Worm (Caenorhabditis elegans) whole organism, L4 larva: ENCODE data around the gene fipr-15.

ENCODE experiments used
- F44E2.7 ChIP-seq: fragments of 200-800 bp; sonication (Bioruptor generic); IDR thresholded peaks from 2 replicates; pipeline ENCODE4 v2.1.2; 2022; ENCODE audit warnings: missing genetic modification characterization, missing compliant biosample characterization
- F49E8.2 ChIP-seq: sonication (generic microtip); optimal IDR thresholded peaks from 2 replicates; lab custom pipeline; 2016; ENCODE audit warnings: missing compliant biosample characterization, mild to moderate bottlenecking, missing genetic modification characterization, borderline replicate concordance
- R02D3.7 ChIP-seq: fragments of 150-350 bp; sonication (generic microtip); optimal IDR thresholded peaks from 3 replicates; lab custom pipeline; 2014; ENCODE audit warnings: missing biosample characterization, missing genetic modification characterization
- T26A8.4 ChIP-seq: fragments of 200-800 bp; sonication (Bioruptor generic); IDR thresholded peaks from 2 replicates; pipeline ENCODE4 v1.3.6; 2022; ENCODE audit warnings: missing genetic modification characterization, missing compliant biosample characterization
- Y5F2A.4 ChIP-seq: fragments of 200-800 bp; sonication (Bioruptor generic); optimal IDR thresholded peaks from 2 replicates; lab custom pipeline; 2018; ENCODE audit warnings: mild to moderate bottlenecking, missing genetic modification characterization, missing compliant biosample characterization
- Y75B8A.6 ChIP-seq: fragments of 200-800 bp; sonication (Bioruptor generic); IDR thresholded peaks from 2 replicates; pipeline ENCODE4 v1.3.6; 2022; ENCODE audit warnings: missing genetic modification reagents, missing genetic modification characterization, missing compliant biosample characterization
- ZK546.5 ChIP-seq, 2 experiments: sonication (generic microtip); optimal IDR thresholded peaks; 2 replicates each; lab custom pipeline; 2017; ENCODE audit warnings: missing biosample characterization in 2 of 2, missing genetic modification characterization in 2 of 2
- aha-1 ChIP-seq: fragments of 150-350 bp; peaks from one replicate; lab custom pipeline; 2014; ENCODE audit warnings: missing biosample characterization, missing genetic modification characterization
- ces-1 ChIP-seq: fragments of 150-350 bp; sonication (generic microtip); optimal IDR thresholded peaks from 4 replicates; lab custom pipeline; 2014; ENCODE audit warnings: missing biosample characterization, missing genetic modification reagents, missing genetic modification characterization
- daf-16 ChIP-seq, 3 experiments: sonication (generic microtip); optimal IDR thresholded peaks; 2 replicates each; lab custom pipeline; 2016 to 2017; ENCODE audit warnings: missing genetic modification characterization in 3 of 3, missing genetic modification reagents in 3 of 3, mild to moderate bottlenecking in 2 of 3, missing compliant biosample characterization in 2 of 3, missing biosample characterization in 1 of 3, moderate library complexity in 1 of 3
- daf-19 ChIP-seq: fragments of 200-800 bp; sonication (Bioruptor generic); conservative IDR thresholded peaks from 2 replicates; pipeline ENCODE4 v1.3.6; 2022; ENCODE audit warnings: missing genetic modification characterization, missing compliant biosample characterization
- dmd-9 ChIP-seq: fragments of 200-800 bp; sonication (Bioruptor generic); IDR thresholded peaks from 2 replicates; pipeline ENCODE4 v1.3.6; 2022; ENCODE audit warnings: missing genetic modification reagents, missing genetic modification characterization, missing compliant biosample characterization
- dpl-1 ChIP-seq: fragments of 150-350 bp; optimal IDR thresholded peaks from 2 replicates; lab custom pipeline; 2014; ENCODE audit warnings: missing biosample characterization, missing genetic modification reagents, missing genetic modification characterization
- duxl-1 ChIP-seq: sonication (generic microtip); optimal IDR thresholded peaks from 2 replicates; lab custom pipeline; 2016; ENCODE audit warnings: mild to moderate bottlenecking, missing genetic modification characterization, moderate library complexity, missing compliant biosample characterization; ENCODE audit not compliant: poor library complexity
- dve-1 ChIP-seq: sonication (generic microtip); optimal IDR thresholded peaks from 2 replicates; lab custom pipeline; 2017; ENCODE audit warnings: antibody characterized with exemption, mild to moderate bottlenecking, missing genetic modification characterization, missing compliant biosample characterization; ENCODE audit not compliant: insufficient read depth
- jun-1 ChIP-seq: fragments of 150-350 bp; optimal IDR thresholded peaks from 2 replicates; lab custom pipeline; 2014; ENCODE audit warnings: missing biosample characterization, missing genetic modification reagents, missing genetic modification characterization
- lin-1 ChIP-seq: fragments of 200-800 bp; sonication (Bioruptor generic); IDR thresholded peaks from 2 replicates; pipeline ENCODE4 v1.3.6; 2022; ENCODE audit warnings: missing genetic modification reagents, missing genetic modification characterization, missing compliant biosample characterization
- lin-13 ChIP-seq: fragments of 150-350 bp; optimal IDR thresholded peaks from 2 replicates; lab custom pipeline; 2014; ENCODE audit warnings: missing biosample characterization, missing genetic modification reagents, missing genetic modification characterization
- lir-3 ChIP-seq: sonication (generic microtip); optimal IDR thresholded peaks from 2 replicates; lab custom pipeline; 2016; ENCODE audit warnings: mild to moderate bottlenecking, missing genetic modification characterization, missing compliant biosample characterization
- lsy-2 ChIP-seq, 2 experiments: fragments of 150-350 bp in 1 of 2; sonication (generic microtip) in 1 of 2; optimal IDR thresholded peaks; 2 replicates each; lab custom pipeline; 2014 to 2017; ENCODE audit warnings: missing biosample characterization in 2 of 2, missing genetic modification characterization in 2 of 2
- madf-9 ChIP-seq: fragments of 200-800 bp; sonication (Bioruptor generic); conservative IDR thresholded peaks from 2 replicates; pipeline ENCODE4 v1.3.6; 2022; ENCODE audit warnings: missing genetic modification reagents, missing genetic modification characterization, missing compliant biosample characterization
- nhr-11 ChIP-seq: fragments of 150-350 bp; optimal IDR thresholded peaks from 2 replicates; lab custom pipeline; 2014; ENCODE audit warnings: missing biosample characterization, missing genetic modification characterization
- nhr-111 ChIP-seq: fragments of 200-800 bp; sonication (Bioruptor generic); optimal IDR thresholded peaks from 2 replicates; lab custom pipeline; 2018; ENCODE audit warnings: mild to moderate bottlenecking, missing genetic modification characterization, missing compliant biosample characterization
- nhr-25 ChIP-seq: sonication (generic microtip); optimal IDR thresholded peaks from 2 replicates; lab custom pipeline; 2017; ENCODE audit warnings: missing genetic modification characterization, mild to moderate bottlenecking, missing compliant biosample characterization, antibody characterized with exemption, moderate library complexity, borderline replicate concordance; ENCODE audit not compliant: insufficient read depth
- nhr-28 ChIP-seq: fragments of 150-350 bp; optimal IDR thresholded peaks from 2 replicates; lab custom pipeline; 2014; ENCODE audit warnings: missing biosample characterization, missing genetic modification characterization
- nhr-77 ChIP-seq: fragments of 150-350 bp; optimal IDR thresholded peaks from 2 replicates; lab custom pipeline; 2014; ENCODE audit warnings: missing biosample characterization, missing genetic modification characterization
- set-16 ChIP-seq: fragments of 200-800 bp; sonication (Bioruptor generic); IDR thresholded peaks from 2 replicates; pipeline ENCODE4 v1.3.6; 2022; ENCODE audit warnings: missing genetic modification reagents, missing genetic modification characterization, missing compliant biosample characterization
- snpc-4 ChIP-seq: fragments of 150-350 bp; optimal IDR thresholded peaks from 2 replicates; lab custom pipeline; 2014; ENCODE audit warnings: missing biosample characterization, missing genetic modification characterization
- unc-130 ChIP-seq: sonication (generic microtip); optimal IDR thresholded peaks from 2 replicates; lab custom pipeline; 2016; ENCODE audit warnings: missing genetic modification reagents, missing genetic modification characterization, missing compliant biosample characterization
- unc-62 ChIP-seq, 3 experiments: fragments of 150-350 bp in 1 of 3; sonication (generic microtip); optimal IDR thresholded peaks in 2 of 3; peaks in 1 of 3; 1 replicate in 1 of 3; 2 replicates in 2 of 3; lab custom pipeline; 2014 to 2017; ENCODE audit warnings: missing biosample characterization in 3 of 3, missing genetic modification characterization in 3 of 3, missing genetic modification reagents in 3 of 3, missing genotype in 1 of 3
- zag-1 ChIP-seq: fragments of 150-350 bp; optimal IDR thresholded peaks from 2 replicates; lab custom pipeline; 2014; ENCODE audit warnings: missing biosample characterization, missing genetic modification characterization
- zfp-3 ChIP-seq: fragments of 200-800 bp; sonication (Bioruptor generic); conservative IDR thresholded peaks from 2 replicates; pipeline ENCODE4 v1.3.6; 2022; ENCODE audit warnings: missing genetic modification reagents, missing genetic modification characterization, missing compliant biosample characterization
- zip-2 ChIP-seq: fragments of 150-350 bp; optimal IDR thresholded peaks from 2 replicates; lab custom pipeline; 2014; ENCODE audit warnings: missing biosample characterization, missing genetic modification characterization

The fipr-15 gene

DNA sequence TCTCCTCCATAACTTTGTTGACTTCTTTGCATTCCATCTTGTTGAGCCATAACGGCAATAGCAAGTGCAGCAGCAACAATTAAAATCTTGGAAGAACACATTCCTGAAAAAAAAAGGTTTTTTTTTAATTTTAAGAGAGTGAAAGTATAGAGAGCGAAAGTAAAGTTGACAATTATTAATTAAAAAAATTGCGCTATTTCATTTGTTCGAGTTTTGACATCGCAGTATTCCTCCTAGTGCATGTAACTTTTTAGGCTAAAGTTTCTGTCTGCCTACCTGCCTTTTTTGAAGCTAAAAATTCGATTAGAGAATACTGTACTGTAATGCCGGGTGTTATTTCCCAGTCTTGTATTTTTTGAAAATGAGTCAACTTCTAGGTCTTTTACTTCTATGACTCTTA, 11.6 kb downstream of the fipr-15 start, which contains the start of gene srlf-12:
srlf-12 (minus strand) TSS at position 101 of the 400 bp plus-strand sequence.
- TF ChIP-seq set-16 (GFP tag; lab: Robert Waterston, UW) (no peak), dve-1 (no peak), nhr-25 (tag; lab: Kevin White, UChicago) (no peak), zag-1 (tag; lab: Kevin White, UChicago) (no peak), lsy-2 (tag; optimal IDR thresholded peaks at IDR 0.05; lab: Kevin White, UChicago) (no peak), daf-19 (no peak), Y75B8A.6 (no peak), ces-1 (GFP tag; lab: Kevin White, UChicago) (no peak), lin-1 (GFP tag; lab: Robert Waterston, UW) (no peak)

DNA sequence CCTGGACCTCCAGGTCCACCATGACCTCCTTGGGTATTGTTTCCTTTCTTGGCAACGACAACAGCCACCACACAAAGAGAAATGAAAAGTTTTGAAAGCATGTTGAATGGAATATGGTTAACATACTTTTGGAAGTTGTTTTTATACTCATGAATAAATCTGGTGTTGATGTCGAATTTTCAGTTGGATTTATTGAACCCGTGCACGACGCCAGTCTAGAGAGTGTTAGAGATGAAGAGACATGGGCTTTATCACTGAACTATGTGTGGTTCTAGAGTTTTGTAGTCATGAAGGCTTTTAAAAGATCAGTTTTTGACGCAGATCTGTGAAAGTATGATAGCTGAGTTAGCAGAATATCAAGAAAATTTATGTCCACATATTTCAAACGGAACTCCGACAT, 13.9 kb downstream of the fipr-15 start, which contains the start of gene srlf-14:
srlf-14 (minus strand) TSS at position 101 of the 400 bp plus-strand sequence.
- TF ChIP-seq Y5F2A.4 (GFP tag; lab: Kevin White, UChicago): no peak
- peak; percentile 65 for TF ChIP-seq aha-1

DNA sequence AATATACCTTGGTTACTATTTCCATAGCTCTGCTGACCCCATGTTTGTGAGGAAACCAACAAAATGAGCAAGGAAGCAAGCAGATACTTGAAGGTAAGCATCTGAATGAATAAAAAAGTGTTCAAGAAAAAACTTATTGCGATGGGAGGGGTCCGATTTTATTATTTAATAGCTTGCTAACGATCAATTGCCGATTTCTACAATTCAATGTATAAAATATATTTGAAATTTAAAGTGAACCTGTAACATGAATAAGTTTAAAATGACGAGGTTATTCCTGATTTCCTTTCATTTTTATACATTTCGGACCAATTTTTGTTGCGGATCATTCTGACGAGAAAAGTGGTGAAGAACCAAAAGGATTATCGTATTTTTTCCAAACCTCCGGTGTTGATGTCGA, 16.1 kb downstream of the fipr-15 start, which contains the start of gene srlf-13:
srlf-13 (minus strand) TSS at position 101 of the 400 bp plus-strand sequence.
- TF ChIP-seq F44E2.7 (GFP tag; lab: Robert Waterston, UW) (no peak), nhr-28 (tag; lab: Kevin White, UChicago) (no peak), jun-1 (no peak), unc-130 (GFP tag; lab: Kevin White, UChicago) (no peak), F49E8.2 (tag; lab: Kevin White, UChicago) (no peak), dmd-9 (no peak), lir-3 (tag; lab: Kevin White, UChicago) (no peak), madf-9 (GFP tag; lab: Robert Waterston, UW) (no peak)

DNA sequence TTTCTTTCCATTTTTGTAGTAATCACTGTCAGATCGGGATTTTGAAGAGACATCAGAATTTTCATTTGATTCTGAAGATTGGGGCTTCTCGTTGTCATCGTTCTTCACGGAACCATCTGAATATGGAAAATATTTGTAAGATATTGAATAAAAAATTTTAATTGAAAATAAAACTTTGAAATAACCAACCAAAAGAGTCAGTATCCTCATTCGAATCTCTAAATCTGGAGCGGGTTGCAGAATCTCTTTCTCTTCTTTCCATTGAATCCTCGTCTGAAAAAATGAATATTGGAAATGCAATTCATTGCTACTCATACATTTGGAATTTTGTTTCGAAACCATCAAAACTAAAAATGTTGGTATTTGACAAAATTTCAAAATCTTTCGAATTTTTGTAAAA, 17.8 kb downstream of the fipr-15 start:
- TF ChIP-seq T26A8.4 (GFP tag; lab: Robert Waterston, UW) (no peak), dpl-1 (no peak), nhr-77 (tag; lab: Kevin White, UChicago) (no peak), snpc-4 (tag; lab: Kevin White, UChicago) (no peak), unc-62 (GFP tag; optimal IDR thresholded peaks at IDR 0.05 in 1 of 2; lab: Kevin White, UChicago) (peak in 1 of 2 experiments; percentile 92), unc-62 (tag; optimal IDR thresholded peaks at IDR 0.05; lab: Kevin White, UChicago) (no peak), lin-13 (GFP tag; lab: Kevin White, UChicago) (no peak), daf-16 (GFP tag; optimal IDR thresholded peaks at IDR 0.05; lab: Kevin White, UChicago) (no peak), daf-16 (tag; optimal IDR thresholded peaks at IDR 0.05; lab: Kevin White, UChicago) (no peak), zfp-3 (GFP tag; lab: Robert Waterston, UW) (no peak), R02D3.7 (tag; lab: Kevin White, UChicago) (no peak), nhr-11 (tag; lab: Kevin White, UChicago) (no peak), duxl-1 (tag; lab: Kevin White, UChicago) (no peak), aha-1 (peak; percentile 48), zip-2 (tag; lab: Kevin White, UChicago) (no peak), ZK546.5 (tag; optimal IDR thresholded peaks at IDR 0.05; lab: Kevin White, UChicago) (no peak)

DNA sequence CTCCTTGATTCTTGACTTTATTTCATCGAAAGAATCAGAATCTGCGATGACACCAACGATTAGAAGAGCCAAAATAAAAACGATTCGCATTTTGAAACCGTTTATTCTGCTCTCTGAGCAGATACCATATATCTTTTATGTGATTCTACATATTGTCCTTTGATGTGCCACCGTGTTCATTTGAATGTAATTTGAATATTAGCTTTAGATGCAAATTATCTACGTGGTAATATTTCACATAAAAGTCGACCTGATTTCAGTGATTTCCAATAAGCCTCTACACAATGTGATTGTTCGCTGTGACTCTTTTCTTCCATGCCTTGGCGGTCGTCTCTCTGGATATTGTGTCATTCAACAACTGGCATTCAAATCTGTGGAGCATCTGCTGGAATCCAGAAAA, 18.7 kb downstream of the fipr-15 start, which contains the start of the genes F13E9.9 and F13E9.19:
F13E9.9 (minus strand) TSS at position 101 of the 400 bp plus-strand sequence.
F13E9.19 (plus strand) TSS at position 316 of the 400 bp plus-strand sequence.
- TF ChIP-seq nhr-111: no peak
- TF ChIP-seq zag-1 (tag; lab: Kevin White, UChicago): no peak
